Worm (Caenorhabditis elegans): ENCODE measurements around the gene ZK185.5.

The ZK185.5 gene

DNA sequence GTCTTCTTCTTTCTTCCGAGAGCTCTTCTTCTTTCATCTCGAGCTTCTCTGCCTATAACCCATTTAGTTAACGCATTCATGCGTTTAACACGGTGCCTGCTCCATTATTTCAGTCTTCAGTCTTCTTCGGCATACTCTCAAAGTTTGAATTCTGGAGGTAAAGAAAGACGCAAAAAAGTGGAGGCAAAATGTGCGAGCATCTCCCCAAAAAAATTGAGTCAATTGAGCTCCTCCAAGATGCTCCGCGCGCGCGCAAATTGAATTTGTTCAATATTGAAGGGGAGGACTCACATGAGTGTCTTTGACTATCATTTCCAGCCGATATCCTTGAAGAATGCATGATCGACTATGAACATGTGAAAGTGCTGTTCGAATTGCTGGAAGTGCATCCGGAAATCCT lies 40.6 kb downstream of the ZK185.5 start:
- TF ChIP-seq F13H6.1 (tag; optimal IDR thresholded peaks at IDR 0.05) (no peak), ceh-82 (tag; optimal IDR thresholded peaks at IDR 0.05) (no peak), egl-27 (tag; optimal IDR thresholded peaks at IDR 0.05) (no peak), ceh-16 (tag; optimal IDR thresholded peaks at IDR 0.05) (no peak), nhr-12 (tag; optimal IDR thresholded peaks at IDR 0.05) (no peak), snpc-4 (tag; optimal IDR thresholded peaks at IDR 0.05) (no peak), lin-13 (GFP tag; optimal IDR thresholded peaks at IDR 0.05) (no peak), nhr-237 (tag; optimal IDR thresholded peaks at IDR 0.05) (no peak)
